Fruit fly (Drosophila melanogaster) whole organism, embryonic: ENCODE results near the gene CG6409.

Experiments
- Antp ChIP-seq: fragments of 200-800 bp; sonication (Bioruptor generic); optimal IDR thresholded peaks from 3 replicates; lab custom pipeline; 2016; ENCODE audit warnings: missing biosample characterization, missing genetic modification characterization
- B-H2 ChIP-seq: fragments of 200-800 bp; sonication (Bioruptor generic); optimal IDR thresholded peaks from 2 replicates; lab custom pipeline; 2018; ENCODE audit warnings: missing biosample characterization, mild to moderate bottlenecking, missing genetic modification characterization
- Bdp1 ChIP-seq: fragments of 200-800 bp; sonication (Bioruptor generic); optimal IDR thresholded peaks from 3 replicates; lab custom pipeline; 2016; ENCODE audit warnings: missing biosample characterization, missing genetic modification characterization
- BtbVII ChIP-seq: fragments of 200-800 bp; sonication (Bioruptor generic); optimal IDR thresholded peaks from 3 replicates; lab custom pipeline; 2017; ENCODE audit warnings: missing biosample characterization, mild to moderate bottlenecking, missing genetic modification characterization
- CG10267 ChIP-seq: fragments of 200-800 bp; sonication (Bioruptor generic); optimal IDR thresholded peaks from 2 replicates; lab custom pipeline; 2018; ENCODE audit warnings: missing biosample characterization, mild to moderate bottlenecking, missing genetic modification characterization, moderate library complexity
- CG10431 ChIP-seq: fragments of 200-800 bp; sonication (Bioruptor generic); optimal IDR thresholded peaks from 3 replicates; lab custom pipeline; 2018; ENCODE audit warnings: missing biosample characterization, mild to moderate bottlenecking, missing genetic modification characterization
- CG10654 ChIP-seq: fragments of 200-800 bp; sonication (Bioruptor generic); optimal IDR thresholded peaks from 2 replicates; lab custom pipeline; 2016; ENCODE audit warnings: missing biosample characterization, missing genetic modification characterization
- CG11723 ChIP-seq: fragments of 200-800 bp; sonication (Bioruptor generic); optimal IDR thresholded peaks from 2 replicates; lab custom pipeline; 2017; ENCODE audit warnings: missing biosample characterization, mild to moderate bottlenecking, missing genetic modification characterization
- CG12769 ChIP-seq: fragments of 200-800 bp; sonication (Bioruptor generic); optimal IDR thresholded peaks from 2 replicates; lab custom pipeline; 2019; ENCODE audit warnings: missing biosample characterization, mild to moderate bottlenecking, missing genetic modification characterization, moderate library complexity
- CG18262 ChIP-seq: fragments of 200-800 bp; optimal IDR thresholded peaks from 3 replicates; lab custom pipeline; 2019; ENCODE audit warnings: missing biosample characterization, mild to moderate bottlenecking, missing genetic modification characterization, moderate library complexity
- CG18619 ChIP-seq: fragments of 200-800 bp; sonication (Bioruptor generic); optimal IDR thresholded peaks from 3 replicates; lab custom pipeline; 2017; ENCODE audit warnings: missing biosample characterization, mild to moderate bottlenecking, missing genetic modification characterization
- CG2889 ChIP-seq: fragments of 200-800 bp; sonication (Bioruptor generic); IDR thresholded peaks from 3 replicates; pipeline ENCODE4 v1.3.6; 2022; ENCODE audit warnings: missing biosample characterization, missing genetic modification characterization
- CG3163 ChIP-seq: fragments of 200-800 bp; sonication (Bioruptor generic); optimal IDR thresholded peaks from 3 replicates; lab custom pipeline; 2016; ENCODE audit warnings: missing biosample characterization, missing genetic modification characterization
- CG32767 ChIP-seq: fragments of 200-800 bp; sonication (Bioruptor generic); IDR thresholded peaks from 2 replicates; pipeline ENCODE4 v1.3.6; 2022; ENCODE audit warnings: missing biosample characterization, missing genetic modification characterization
- CG4617 ChIP-seq: fragments of 200-800 bp; sonication (Bioruptor generic); optimal IDR thresholded peaks from 3 replicates; lab custom pipeline; 2016; ENCODE audit warnings: missing biosample characterization, missing genetic modification characterization, borderline replicate concordance
- CG4820 ChIP-seq: fragments of 200-800 bp; sonication (Bioruptor generic); optimal IDR thresholded peaks from 3 replicates; lab custom pipeline; 2016; ENCODE audit warnings: missing biosample characterization, missing genetic modification characterization
- CG6683 ChIP-seq: fragments of 200-800 bp; sonication (Bioruptor generic); optimal IDR thresholded peaks from 2 replicates; lab custom pipeline; 2017; ENCODE audit warnings: missing biosample characterization, mild to moderate bottlenecking, missing genetic modification characterization, missing genetic modification reagents
- CG8290 ChIP-seq, 3 experiments: fragments of 200-800 bp; sonication (Bioruptor generic); optimal IDR thresholded peaks; 2 replicates each; lab custom pipeline; 2016 to 2019; ENCODE audit warnings: missing biosample characterization in 3 of 3, missing genetic modification characterization in 3 of 3, mild to moderate bottlenecking in 2 of 3, moderate library complexity in 1 of 3
- CG8359 ChIP-seq: fragments of 200-800 bp; sonication (Bioruptor generic); optimal IDR thresholded peaks from 2 replicates; lab custom pipeline; 2017; ENCODE audit warnings: missing biosample characterization, mild to moderate bottlenecking, missing genetic modification characterization, borderline replicate concordance
- Dbx ChIP-seq: fragments of 200-800 bp; sonication (Bioruptor generic); IDR thresholded peaks from 3 replicates; pipeline ENCODE4 v1.3.6; 2022; ENCODE audit warnings: missing biosample characterization, missing genetic modification characterization
- Ets97D ChIP-seq: fragments of 200-800 bp; sonication (Bioruptor generic); optimal IDR thresholded peaks from 3 replicates; lab custom pipeline; 2016; ENCODE audit warnings: missing biosample characterization, missing genetic modification characterization
- GATAe ChIP-seq: fragments of 200-800 bp; sonication (Bioruptor generic); conservative IDR thresholded peaks from 2 replicates; pipeline ENCODE4 v1.3.6; 2022; ENCODE audit warnings: missing biosample characterization, missing genetic modification characterization
- HLH4C ChIP-seq: fragments of 200-800 bp; sonication (Bioruptor generic); IDR thresholded peaks from 3 replicates; pipeline ENCODE4 v1.3.6; 2022; ENCODE audit warnings: missing biosample characterization, missing genetic modification characterization; ENCODE audit not compliant: partially characterized antibody
- HmgD ChIP-seq: fragments of 200-800 bp; sonication (Bioruptor generic); optimal IDR thresholded peaks from 3 replicates; lab custom pipeline; 2016; ENCODE audit warnings: missing biosample characterization, missing genetic modification characterization
- HmgZ ChIP-seq: fragments of 200-800 bp; sonication (Bioruptor generic); optimal IDR thresholded peaks from 2 replicates; lab custom pipeline; 2018; ENCODE audit warnings: missing biosample characterization, mild to moderate bottlenecking, missing genetic modification characterization
- Hmr ChIP-seq: fragments of 200-800 bp; sonication (Bioruptor generic); optimal IDR thresholded peaks from 3 replicates; lab custom pipeline; 2017; ENCODE audit warnings: mild to moderate bottlenecking, missing biosample characterization, missing genetic modification reagents, missing genetic modification characterization
- Hr78 ChIP-seq, 2 experiments: fragments of 200-800 bp in 1 of 2; fragments of >200 bp in 1 of 2; sonication (Bioruptor generic) in 1 of 2; optimal IDR thresholded peaks; 2 replicates each; lab custom pipeline; 2017 to 2019; ENCODE audit warnings: missing biosample characterization in 2 of 2, missing genetic modification characterization in 2 of 2, mild to moderate bottlenecking in 1 of 2, moderate library complexity in 1 of 2
- Lhr ChIP-seq: fragments of 200-800 bp; sonication (Bioruptor generic); optimal IDR thresholded peaks from 3 replicates; lab custom pipeline; 2017; ENCODE audit warnings: mild to moderate bottlenecking, missing biosample characterization, missing genetic modification reagents, missing genetic modification characterization
- Myb ChIP-seq: fragments of 200-800 bp; sonication (Bioruptor generic); optimal IDR thresholded peaks from 2 replicates; lab custom pipeline; 2016; ENCODE audit warnings: missing biosample characterization, missing genetic modification characterization
- Six4 ChIP-seq: fragments of 200-800 bp; sonication (Bioruptor generic); optimal IDR thresholded peaks from 2 replicates; lab custom pipeline; 2016; ENCODE audit warnings: missing biosample characterization, missing genetic modification characterization
- Sox102F ChIP-seq: fragments of 200-800 bp; sonication (Bioruptor generic); optimal IDR thresholded peaks from 2 replicates; lab custom pipeline; 2018; ENCODE audit warnings: missing biosample characterization, mild to moderate bottlenecking, missing genetic modification characterization, moderate library complexity
- Sry-β ChIP-seq: fragments of 200-800 bp; sonication (Bioruptor generic); optimal IDR thresholded peaks from 2 replicates; lab custom pipeline; 2018; ENCODE audit warnings: missing biosample characterization, mild to moderate bottlenecking, missing genetic modification characterization, moderate library complexity
- Sry-δ ChIP-seq: fragments of 200-800 bp; sonication (Bioruptor generic); optimal IDR thresholded peaks from 2 replicates; lab custom pipeline; 2016; ENCODE audit warnings: missing biosample characterization, missing genetic modification characterization
- abd-A ChIP-seq: fragments of 200-800 bp; sonication (Bioruptor generic); optimal IDR thresholded peaks from 3 replicates; lab custom pipeline; 2019; ENCODE audit warnings: missing biosample characterization, mild to moderate bottlenecking, missing genetic modification characterization, moderate library complexity
- ato ChIP-seq: fragments of 200-800 bp; sonication (Bioruptor generic); IDR thresholded peaks from 2 replicates; pipeline ENCODE4 v1.3.6; 2022; ENCODE audit warnings: missing biosample characterization, missing genetic modification characterization; ENCODE audit not compliant: partially characterized antibody
- az2 ChIP-seq: fragments of 200-800 bp; sonication (Bioruptor generic); optimal IDR thresholded peaks from 3 replicates; lab custom pipeline; 2016; ENCODE audit warnings: missing biosample characterization, missing genetic modification characterization
- bab2 ChIP-seq: fragments of 200-800 bp; sonication (Bioruptor generic); optimal IDR thresholded peaks from 2 replicates; lab custom pipeline; 2016; ENCODE audit warnings: missing biosample characterization, missing genetic modification characterization
- crp ChIP-seq, 2 experiments: fragments of 200-800 bp; sonication (Bioruptor generic); optimal IDR thresholded peaks; 2 replicates in 1 of 2; 3 replicates in 1 of 2; lab custom pipeline; 2017; ENCODE audit warnings: missing biosample characterization in 2 of 2, missing genetic modification characterization in 2 of 2, mild to moderate bottlenecking in 1 of 2, moderate library complexity in 1 of 2
- dm ChIP-seq: fragments of 200-800 bp; sonication (Bioruptor generic); optimal IDR thresholded peaks from 3 replicates; lab custom pipeline; 2016; ENCODE audit warnings: missing biosample characterization, missing genetic modification characterization
- ems ChIP-seq: fragments of 200-800 bp; sonication (Bioruptor generic); optimal IDR thresholded peaks from 3 replicates; lab custom pipeline; 2016; ENCODE audit warnings: missing biosample characterization, missing genetic modification characterization
- fd3F ChIP-seq: fragments of 200-800 bp; sonication (Bioruptor generic); optimal IDR thresholded peaks from 2 replicates; lab custom pipeline; 2018; ENCODE audit warnings: missing biosample characterization, mild to moderate bottlenecking, missing genetic modification characterization, moderate library complexity
- gce ChIP-seq: fragments of 200-800 bp; sonication (Bioruptor generic); IDR thresholded peaks from 3 replicates; pipeline ENCODE4 v1.3.6; 2022; ENCODE audit warnings: missing biosample characterization, missing genetic modification characterization
- odd ChIP-seq: fragments of 200-800 bp; sonication (Bioruptor generic); optimal IDR thresholded peaks from 2 replicates; lab custom pipeline; 2017; ENCODE audit warnings: missing biosample characterization, mild to moderate bottlenecking, missing genetic modification characterization
- onecut ChIP-seq: fragments of 200-800 bp; sonication (Bioruptor generic); IDR thresholded peaks from 2 replicates; pipeline ENCODE4 v1.3.6; 2022; ENCODE audit warnings: missing biosample characterization, missing genetic modification characterization
- otp ChIP-seq: fragments of 200-800 bp; sonication (Bioruptor generic); IDR thresholded peaks from 3 replicates; pipeline ENCODE4, ENCODE4 v1.3.6; 2022; ENCODE audit warnings: missing biosample characterization, missing genetic modification characterization
- schlank ChIP-seq: fragments of 200-800 bp; sonication (Bioruptor generic); optimal IDR thresholded peaks from 2 replicates; lab custom pipeline; 2018; ENCODE audit warnings: missing biosample characterization, mild to moderate bottlenecking, missing genetic modification characterization
- sens-2 ChIP-seq: fragments of 200-800 bp; sonication (Bioruptor generic); IDR thresholded peaks from 2 replicates; pipeline ENCODE4 v1.3.6; 2022; ENCODE audit warnings: missing biosample characterization, missing genetic modification characterization
- tap ChIP-seq: fragments of 200-800 bp; optimal IDR thresholded peaks from 3 replicates; lab custom pipeline; 2019; ENCODE audit warnings: missing biosample characterization, mild to moderate bottlenecking, missing genetic modification characterization, moderate library complexity
- tll ChIP-seq, 2 experiments: fragments of 200-800 bp in 1 of 2; fragments of >200 bp in 1 of 2; sonication (Bioruptor generic) in 1 of 2; optimal IDR thresholded peaks; 2 replicates each; lab custom pipeline; 2017 to 2019; ENCODE audit warnings: missing biosample characterization in 2 of 2, missing genetic modification characterization in 2 of 2, mild to moderate bottlenecking in 1 of 2, moderate library complexity in 1 of 2

The CG6409 gene

dm6 chr3L:10899087-10899511, 16.9 kb upstream of the CG6409 start, which contains the start of gene Aps (continued):
- TF ChIP-seq sens-2 (peak; percentile 36; the same call in 1 of the 2 replicates), Sry-δ (GFP tag; lab: Kevin White, UChicago) (no peak), fd3F (GFP tag; lab: Kevin White, UChicago) (peak; percentile 12), CG4617 (GFP tag; lab: Kevin White, UChicago) (no peak), Antp (GFP tag; lab: Kevin White, UChicago) (no peak), Hmr (GFP tag; lab: Kevin White, UChicago) (peak; percentile 49), tll (GFP tag; optimal IDR thresholded peaks at IDR 0.05; lab: Kevin White, UChicago) (no peak), CG8290 (GFP tag; optimal IDR thresholded peaks at IDR 0.05; lab: Kevin White, UChicago) (peak; percentile 17), CG8290 (tag; optimal IDR thresholded peaks at IDR 0.05; lab: Kevin White, UChicago) (no peak), Dbx (GFP tag; lab: Robert Waterston, UW) (peak; percentile 60; the same call in 1 of the 3 replicates), Ets97D (peak; percentile 67), CG8359 (GFP tag; lab: Kevin White, UChicago) (no peak), schlank (tag; lab: Kevin White, UChicago) (no peak), HmgD (GFP tag; lab: Kevin White, UChicago) (no peak), tap (tag; lab: Kevin White, UChicago) (no peak), odd (GFP tag; lab: Kevin White, UChicago) (no peak), CG6683 (GFP tag; lab: Kevin White, UChicago) (no peak), ato (GFP tag; lab: Robert Waterston, UW) (no peak), GATAe (no peak), HmgZ (tag; lab: Kevin White, UChicago) (no peak), Myb (peak; percentile 31), dm (GFP tag; lab: Kevin White, UChicago) (no peak), onecut (GFP tag; lab: Robert Waterston, UW) (no peak; the same call in 1 of the 2 replicates), HLH4C (GFP tag; lab: Robert Waterston, UW) (no peak), CG10267 (tag; lab: Kevin White, UChicago) (peak; percentile 50), CG18262 (tag; lab: Kevin White, UChicago) (peak; percentile 50), CG3163 (GFP tag; lab: Kevin White, UChicago) (no peak), gce (GFP tag; lab: Robert Waterston, UW) (no peak), CG4820 (GFP tag; lab: Kevin White, UChicago) (peak; percentile 29), bab2 (GFP tag; lab: Kevin White, UChicago) (peak; percentile 55), az2 (peak; percentile 62), Hr78 (GFP tag; optimal IDR thresholded peaks at IDR 0.05; lab: Kevin White, UChicago) (no peak), abd-A (tag; lab: Kevin White, UChicago) (peak; percentile 27), CG12769 (tag; lab: Kevin White, UChicago) (no peak), CG10654 (GFP tag; lab: Kevin White, UChicago) (no peak), B-H2 (GFP tag; lab: Kevin White, UChicago) (peak; percentile 19), CG10431 (GFP tag; lab: Kevin White, UChicago) (no peak), ems (GFP tag; lab: Kevin White, UChicago) (peak; percentile 31), CG32767 (GFP tag; lab: Robert Waterston, UW) (no peak), Sox102F (peak; percentile 49), crp (GFP tag; optimal IDR thresholded peaks at IDR 0.05; lab: Kevin White, UChicago) (no peak), otp (GFP tag; lab: Robert Waterston, UW) (peak; percentile 15; the same call in 1 of the 3 replicates), Six4 (no peak), CG2889 (GFP tag; lab: Robert Waterston, UW) (no peak), BtbVII (GFP tag; lab: Kevin White, UChicago) (no peak), Bdp1 (GFP tag; lab: Kevin White, UChicago) (no peak), Lhr (GFP tag; lab: Kevin White, UChicago) (peak; percentile 92), CG18619 (no peak), Sry-β (no peak), CG11723 (GFP tag; lab: Kevin White, UChicago) (no peak)
